Worm (Caenorhabditis elegans): ENCODE measurements around the gene CD4.8.

DNA sequence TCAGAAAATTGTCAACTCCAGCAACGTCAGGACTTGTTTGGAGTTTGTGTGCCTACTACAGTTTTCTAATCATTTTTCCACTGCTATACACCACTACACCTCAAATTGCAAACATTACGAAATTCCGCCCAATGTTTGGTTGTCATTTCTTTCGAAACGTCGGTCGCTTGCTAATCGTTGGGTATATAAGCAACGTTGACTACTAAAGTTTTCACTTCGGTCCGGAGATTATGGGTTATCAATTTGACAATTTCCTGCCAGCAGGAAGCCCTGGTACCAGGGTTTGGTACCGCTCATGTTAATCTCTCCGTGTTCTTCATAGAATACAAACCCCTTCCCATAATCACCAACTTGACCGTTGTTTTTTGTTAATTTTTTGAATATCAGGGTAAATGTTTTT, 25.2 kb downstream of the CD4.8 start:
- TF ChIP-seq dpl-1 (GFP tag; optimal IDR thresholded peaks at IDR 0.05): peak in 1 of 3 experiments; percentile 35
- TF ChIP-seq pax-3 (tag; optimal IDR thresholded peaks at IDR 0.05): no peak
- peak in 1 of 3 experiments; percentile 39 for TF ChIP-seq ceh-82 (tag; optimal IDR thresholded peaks at IDR 0.05)
- no peak for TF ChIP-seq C04F5.9 (tag; optimal IDR thresholded peaks at IDR 0.05)
- peak; percentile 82 for TF ChIP-seq skn-1 (tag; optimal IDR thresholded peaks at IDR 0.05)
- no peak for TF ChIP-seq nhr-237 (tag; optimal IDR thresholded peaks at IDR 0.05)
- TF ChIP-seq nhr-28 (tag; optimal IDR thresholded peaks at IDR 0.05): no peak
- TF ChIP-seq sptf-1 (tag; optimal IDR thresholded peaks at IDR 0.05): no peak
- no peak for TF ChIP-seq efl-3 (GFP tag; optimal IDR thresholded peaks at IDR 0.05)

All from whole organism, L1 larva.